Worm (Caenorhabditis elegans): ENCODE data around the gene F35H12.5.

F35H12.5 gene

DNA sequence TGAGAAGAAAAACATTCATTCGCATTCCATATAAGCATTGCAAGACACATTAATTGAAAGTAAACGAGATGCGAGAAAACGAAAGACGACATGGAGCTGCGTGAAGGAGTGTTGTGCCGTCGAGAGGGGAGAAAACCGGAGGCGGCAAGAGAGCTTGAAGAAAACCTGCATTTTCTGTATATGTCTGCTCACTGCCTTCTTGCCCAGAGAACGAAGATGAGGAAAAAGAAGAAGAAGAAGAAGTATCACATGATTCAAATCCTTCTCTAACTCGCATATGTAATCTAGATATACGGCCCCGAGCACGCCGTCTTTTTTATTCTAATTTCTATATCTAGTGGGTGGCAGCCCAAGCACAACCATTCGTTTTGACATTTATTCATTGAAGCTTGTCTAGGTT, 7.9 kb upstream of the F35H12.5 start:
- TF ChIP-seq lsy-2 (tag; optimal IDR thresholded peaks at IDR 0.05): peak in 1 of 2 experiments; percentile 24
- TF ChIP-seq rnt-1 (tag; optimal IDR thresholded peaks at IDR 0.05): no peak
- TF ChIP-seq nhr-19 (GFP tag; conservative IDR thresholded peaks at IDR 0.05): no peak
- no peak for TF ChIP-seq ceh-88 (GFP tag; IDR thresholded peaks at IDR 0.05)
- no peak for TF ChIP-seq aly-2 (tag; optimal IDR thresholded peaks at IDR 0.05)
- no peak for TF ChIP-seq hpl-2 (GFP tag; optimal IDR thresholded peaks at IDR 0.05)
- TF ChIP-seq mab-9 (GFP tag; IDR thresholded peaks at IDR 0.05): no peak
- no peak for TF ChIP-seq blmp-1 (tag; optimal IDR thresholded peaks at IDR 0.05)
- TF ChIP-seq ets-5 (GFP tag; IDR thresholded peaks at IDR 0.05): no peak
- TF ChIP-seq ztf-11 (tag; optimal IDR thresholded peaks at IDR 0.05): no peak
- TF ChIP-seq nhr-76 (tag; optimal IDR thresholded peaks at IDR 0.05): no peak
- no peak for TF ChIP-seq F16B12.6 (tag; optimal IDR thresholded peaks at IDR 0.05)
- TF ChIP-seq mef-2 (tag; optimal IDR thresholded peaks at IDR 0.05): no peak
- TF ChIP-seq swsn-7 (tag; optimal IDR thresholded peaks at IDR 0.05): peak; percentile 45
- no peak for TF ChIP-seq C34B4.2 (tag; optimal IDR thresholded peaks at IDR 0.05)
- TF ChIP-seq unc-86 (tag; optimal IDR thresholded peaks at IDR 0.05): peak; percentile 58
- TF ChIP-seq pax-3 (tag; optimal IDR thresholded peaks at IDR 0.05): peak; percentile 27
- TF ChIP-seq nhr-84 (tag; optimal IDR thresholded peaks at IDR 0.05): no peak
- no peak for TF ChIP-seq dpl-1 (GFP tag; optimal IDR thresholded peaks at IDR 0.05)
- TF ChIP-seq dsc-1 (tag; optimal IDR thresholded peaks at IDR 0.05): peak; percentile 43
- peak; percentile 9 for TF ChIP-seq skn-1 (tag; optimal IDR thresholded peaks at IDR 0.05)
- TF ChIP-seq ceh-63 (GFP tag; optimal IDR thresholded peaks at IDR 0.05): peak; percentile 49
- peak; percentile 34 for TF ChIP-seq snu-23 (GFP tag; optimal IDR thresholded peaks at IDR 0.05)
- TF ChIP-seq pag-3 (tag; optimal IDR thresholded peaks at IDR 0.05; ENCODE audit: borderline replicate concordance, insufficient read depth): no peak
- TF ChIP-seq irx-1 (tag; optimal IDR thresholded peaks at IDR 0.05): no peak
- TF ChIP-seq unc-30 (tag; optimal IDR thresholded peaks at IDR 0.05): no peak
- no peak for TF ChIP-seq alr-1 (tag; optimal IDR thresholded peaks at IDR 0.05; ENCODE audit: borderline replicate concordance)
- no peak for TF ChIP-seq fkh-4 (tag; optimal IDR thresholded peaks at IDR 0.05; ENCODE audit: borderline replicate concordance)
- TF ChIP-seq isw-1 (GFP tag; IDR thresholded peaks at IDR 0.05): 0 out of 2 replicates have a peak, but pooled peaks have one; percentile 14
- no peak for TF ChIP-seq nhr-77 (tag; optimal IDR thresholded peaks at IDR 0.05)
- no peak for TF ChIP-seq C16A3.4 (tag; optimal IDR thresholded peaks at IDR 0.05)
- TF ChIP-seq lin-14 (GFP tag; optimal IDR thresholded peaks at IDR 0.05): peak; percentile 79
- TF ChIP-seq jun-1 (tag; optimal IDR thresholded peaks at IDR 0.05): no peak
- peak; percentile 76 for TF ChIP-seq egl-13 (tag; optimal IDR thresholded peaks at IDR 0.05)
- TF ChIP-seq sup-37 (GFP tag; optimal IDR thresholded peaks at IDR 0.05): no peak
- peak in 1 of 3 experiments; percentile 28 for TF ChIP-seq ceh-82 (tag; optimal IDR thresholded peaks at IDR 0.05)
- no peak for TF ChIP-seq ztf-4 (tag; optimal IDR thresholded peaks at IDR 0.05)
- no peak for TF ChIP-seq nhr-237 (tag; optimal IDR thresholded peaks at IDR 0.05)
- no peak for TF ChIP-seq unc-98 (GFP tag; IDR thresholded peaks at IDR 0.05)
- TF ChIP-seq nhr-12 (tag; optimal IDR thresholded peaks at IDR 0.05): no peak
- TF ChIP-seq fkh-10 (GFP tag; optimal IDR thresholded peaks at IDR 0.05): peak; percentile 6
- peak; percentile 78 for TF ChIP-seq fkh-8 (tag; optimal IDR thresholded peaks at IDR 0.05)
- no peak for TF ChIP-seq hlh-17 (GFP tag; optimal IDR thresholded peaks at IDR 0.05; ENCODE audit: borderline replicate concordance)
- no peak for TF ChIP-seq lir-3 (tag; optimal IDR thresholded peaks at IDR 0.05; ENCODE audit: poor library complexity)
- peak; percentile 53 for TF ChIP-seq nhr-71 (tag; optimal IDR thresholded peaks at IDR 0.05)
- no peak for TF ChIP-seq vab-15 (tag; optimal IDR thresholded peaks at IDR 0.05)
- TF ChIP-seq fos-1 (tag; optimal IDR thresholded peaks at IDR 0.05): no peak
- TF ChIP-seq sox-4 (tag; optimal IDR thresholded peaks at IDR 0.05): no peak
- no peak for TF ChIP-seq ama-1 (optimal IDR thresholded peaks at IDR 0.05)
- TF ChIP-seq grh-1 (GFP tag; IDR thresholded peaks at IDR 0.05): no peak
- no peak for TF ChIP-seq efl-1 (optimal IDR thresholded peaks at IDR 0.05)
- peak in 1 of 2 experiments; percentile 43 for TF ChIP-seq efl-1 (GFP tag; optimal IDR thresholded peaks at IDR 0.05 in 1 of 2)
- TF ChIP-seq pqm-1 (tag; optimal IDR thresholded peaks at IDR 0.05): no peak
- TF ChIP-seq efl-3 (GFP tag; optimal IDR thresholded peaks at IDR 0.05): no peak
